Fruit fly (Drosophila melanogaster) whole organism, embryonic: ENCODE data around the gene Cpr11B.
A peak's percentile ranks its signal among the peaks of the same experiment; 100 is the strongest.

Experiments used
- CG10462 ChIP-seq: fragments of 200-800 bp; sonication (Bioruptor generic); optimal IDR thresholded peaks from 2 replicates; lab custom pipeline; 2016; ENCODE audit warnings: missing biosample characterization, missing genetic modification characterization
- CG10959 ChIP-seq: fragments of 200-800 bp; sonication (Bioruptor generic); IDR thresholded peaks from 2 replicates; pipeline ENCODE4 v1.3.6; 2022; ENCODE audit warnings: missing biosample characterization, missing genetic modification characterization
- CG11456 ChIP-seq: fragments of 200-800 bp; sonication (Bioruptor generic); IDR thresholded peaks from 3 replicates; pipeline ENCODE4 v1.3.6; 2022; ENCODE audit warnings: missing biosample characterization, missing genetic modification characterization
- CG11696 ChIP-seq: fragments of 200-800 bp; sonication (Bioruptor generic); IDR thresholded peaks from 2 replicates; pipeline ENCODE4 v1.3.6; 2022; ENCODE audit warnings: missing biosample characterization, missing genetic modification characterization
- CG11723 ChIP-seq: fragments of 200-800 bp; sonication (Bioruptor generic); optimal IDR thresholded peaks from 2 replicates; lab custom pipeline; 2017; ENCODE audit warnings: missing biosample characterization, mild to moderate bottlenecking, missing genetic modification characterization
- CG1233 ChIP-seq: fragments of 200-800 bp; sonication (Bioruptor generic); optimal IDR thresholded peaks from 4 replicates; lab custom pipeline; 2018; ENCODE audit warnings: missing biosample characterization, mild to moderate bottlenecking, missing genetic modification characterization
- CG13123 ChIP-seq: fragments of 200-800 bp; sonication (Bioruptor generic); optimal IDR thresholded peaks from 2 replicates; lab custom pipeline; 2016; ENCODE audit warnings: missing biosample characterization, missing genetic modification characterization
- CG13894 ChIP-seq: fragments of 200-800 bp; sonication (Bioruptor generic); optimal IDR thresholded peaks from 3 replicates; lab custom pipeline; 2018; ENCODE audit warnings: missing biosample characterization, mild to moderate bottlenecking, missing genetic modification characterization, moderate library complexity
- CG14014 ChIP-seq: fragments of 200-800 bp; sonication (Bioruptor generic); IDR thresholded peaks from 2 replicates; pipeline ENCODE4 v1.3.6; 2022; ENCODE audit warnings: missing biosample characterization, missing genetic modification characterization
- CG14710 ChIP-seq: fragments of 200-800 bp; sonication (Bioruptor generic); optimal IDR thresholded peaks from 3 replicates; lab custom pipeline; 2019; ENCODE audit warnings: missing biosample characterization, mild to moderate bottlenecking, missing genetic modification characterization, moderate library complexity
- CG15073 ChIP-seq: fragments of 200-800 bp; sonication (Bioruptor generic); optimal IDR thresholded peaks from 2 replicates; lab custom pipeline; 2016; ENCODE audit warnings: missing biosample characterization, missing genetic modification characterization
- CG1529 ChIP-seq: fragments of 200-800 bp; sonication (Bioruptor generic); optimal IDR thresholded peaks from 3 replicates; lab custom pipeline; 2018; ENCODE audit warnings: missing biosample characterization, missing genetic modification characterization
- CG17359 ChIP-seq: fragments of 200-800 bp; sonication (Bioruptor generic); optimal IDR thresholded peaks from 3 replicates; lab custom pipeline; 2018; ENCODE audit warnings: missing biosample characterization, mild to moderate bottlenecking, missing genetic modification characterization, moderate library complexity
- CG17912 ChIP-seq: fragments of 200-800 bp; sonication (Bioruptor generic); optimal IDR thresholded peaks from 2 replicates; lab custom pipeline; 2018; ENCODE audit warnings: missing biosample characterization, mild to moderate bottlenecking, missing genetic modification characterization
- CG2120 ChIP-seq: fragments of 200-800 bp; sonication (Bioruptor generic); optimal IDR thresholded peaks from 3 replicates; lab custom pipeline; 2016; ENCODE audit warnings: missing biosample characterization, missing genetic modification characterization
- CG32532 ChIP-seq: fragments of 200-800 bp; sonication (Bioruptor generic); IDR thresholded peaks from 2 replicates; pipeline ENCODE4 v1.3.6; 2022; ENCODE audit warnings: missing biosample characterization, missing genetic modification characterization
- CG33213 ChIP-seq: fragments of 200-800 bp; sonication (Bioruptor generic); optimal IDR thresholded peaks from 3 replicates; lab custom pipeline; 2016; ENCODE audit warnings: missing biosample characterization, missing genetic modification characterization
- CG34376 ChIP-seq: fragments of 200-800 bp; sonication (Bioruptor generic); optimal IDR thresholded peaks from 2 replicates; lab custom pipeline; 2018; ENCODE audit warnings: missing biosample characterization, mild to moderate bottlenecking, missing genetic modification characterization
- CG42726 ChIP-seq: fragments of 200-800 bp; sonication (Bioruptor generic); IDR thresholded peaks from 2 replicates; pipeline ENCODE4 v1.3.6; 2022; ENCODE audit warnings: missing biosample characterization, missing genetic modification characterization; ENCODE audit not compliant: partially characterized antibody
- CG5245 ChIP-seq: fragments of 200-800 bp; sonication (Bioruptor generic); optimal IDR thresholded peaks from 3 replicates; lab custom pipeline; 2016; ENCODE audit warnings: missing biosample characterization, missing genetic modification characterization
- Dek ChIP-seq: fragments of 200-800 bp; sonication (Bioruptor generic); optimal IDR thresholded peaks from 3 replicates; lab custom pipeline; 2019; ENCODE audit warnings: missing biosample characterization, mild to moderate bottlenecking, missing genetic modification characterization, moderate library complexity
- Dll ChIP-seq: fragments of 200-800 bp; sonication (Bioruptor generic); IDR thresholded peaks from 4 replicates; pipeline ENCODE4 v1.3.6; 2022; ENCODE audit warnings: missing biosample characterization, missing genetic modification characterization; ENCODE audit not compliant: partially characterized antibody
- Doc2 ChIP-seq: fragments of 200-800 bp; sonication (Bioruptor generic); IDR thresholded peaks from 2 replicates; pipeline ENCODE4 v1.3.6; 2022; ENCODE audit warnings: missing biosample characterization, missing genetic modification characterization
- Ets97D ChIP-seq: fragments of 200-800 bp; sonication (Bioruptor generic); optimal IDR thresholded peaks from 3 replicates; lab custom pipeline; 2016; ENCODE audit warnings: missing biosample characterization, missing genetic modification characterization
- Fer2 ChIP-seq: fragments of 200-800 bp; sonication (Bioruptor generic); optimal IDR thresholded peaks from 2 replicates; lab custom pipeline; 2018; ENCODE audit warnings: missing biosample characterization, mild to moderate bottlenecking, missing genetic modification characterization, moderate library complexity
- Hr78 ChIP-seq, 2 experiments: fragments of 200-800 bp in 1 of 2; fragments of >200 bp in 1 of 2; sonication (Bioruptor generic) in 1 of 2; optimal IDR thresholded peaks; 2 replicates each; lab custom pipeline; 2017 to 2019; ENCODE audit warnings: missing biosample characterization in 2 of 2, missing genetic modification characterization in 2 of 2, mild to moderate bottlenecking in 1 of 2, moderate library complexity in 1 of 2
- NC2β ChIP-seq: fragments of 200-800 bp; sonication (Bioruptor generic); optimal IDR thresholded peaks from 2 replicates; lab custom pipeline; 2016; ENCODE audit warnings: missing biosample characterization, missing genetic modification characterization
- Neu2 ChIP-seq: fragments of 200-800 bp; sonication (Bioruptor generic); optimal IDR thresholded peaks from 3 replicates; lab custom pipeline; 2016; ENCODE audit warnings: missing biosample characterization, missing genetic modification characterization, borderline replicate concordance
- Side ChIP-seq: fragments of 200-800 bp; sonication (Bioruptor generic); optimal IDR thresholded peaks from 2 replicates; lab custom pipeline; 2016; ENCODE audit warnings: missing biosample characterization, missing genetic modification characterization
- Tbp ChIP-seq: fragments of >200 bp; optimal IDR thresholded peaks from 2 replicates; lab custom pipeline; 2018; ENCODE audit warnings: missing biosample characterization, missing genetic modification characterization
- Usf ChIP-seq: fragments of 200-800 bp; sonication (Bioruptor generic); optimal IDR thresholded peaks from 2 replicates; lab custom pipeline; 2017; ENCODE audit warnings: missing genotype, missing biosample characterization, missing genetic modification characterization
- ash1 ChIP-seq: fragments of 200-800 bp; sonication (Bioruptor generic); optimal IDR thresholded peaks from 2 replicates; lab custom pipeline; 2018; ENCODE audit warnings: missing biosample characterization, mild to moderate bottlenecking, missing genetic modification characterization
- bbx ChIP-seq: fragments of 200-800 bp; sonication (Bioruptor generic); IDR thresholded peaks from 2 replicates; pipeline ENCODE4 v1.3.6; 2022; ENCODE audit warnings: missing biosample characterization, missing genetic modification characterization; ENCODE audit not compliant: partially characterized antibody
- bsh ChIP-seq, 2 experiments: fragments of 200-800 bp; sonication (Bioruptor generic); optimal IDR thresholded peaks; 2 replicates each; lab custom pipeline; 2017 to 2018; ENCODE audit warnings: mild to moderate bottlenecking in 2 of 2, missing biosample characterization in 2 of 2, missing genetic modification characterization in 2 of 2, moderate library complexity in 1 of 2
- chinmo ChIP-seq: fragments of 200-800 bp; sonication (Bioruptor generic); IDR thresholded peaks from 4 replicates; pipeline ENCODE4 v1.3.6; 2022; ENCODE audit warnings: missing biosample characterization, missing genetic modification characterization; ENCODE audit not compliant: partially characterized antibody
- emc ChIP-seq: fragments of 200-800 bp; sonication (Bioruptor generic); optimal IDR thresholded peaks from 2 replicates; lab custom pipeline; 2016; ENCODE audit warnings: missing biosample characterization, missing genetic modification characterization
- gcm2 ChIP-seq: fragments of 200-800 bp; sonication (Bioruptor generic); optimal IDR thresholded peaks from 2 replicates; lab custom pipeline; 2016; ENCODE audit warnings: missing biosample characterization, missing genetic modification characterization
- h ChIP-seq: fragments of >200 bp; optimal IDR thresholded peaks from 2 replicates; lab custom pipeline; 2017
- kni ChIP-seq: fragments of 200-800 bp; sonication (Bioruptor generic); optimal IDR thresholded peaks from 3 replicates; lab custom pipeline; 2017; ENCODE audit warnings: mild to moderate bottlenecking, missing biosample characterization, missing genetic modification reagents, missing genetic modification characterization
- mirr ChIP-seq: fragments of 200-800 bp; sonication (Bioruptor generic); optimal IDR thresholded peaks from 3 replicates; lab custom pipeline; 2018; ENCODE audit warnings: missing biosample characterization, mild to moderate bottlenecking, missing genetic modification characterization
- nmo ChIP-seq: fragments of 200-800 bp; sonication (Bioruptor generic); optimal IDR thresholded peaks from 2 replicates; lab custom pipeline; 2018; ENCODE audit warnings: missing biosample characterization, mild to moderate bottlenecking, missing genetic modification characterization, moderate library complexity
- org-1 ChIP-seq: fragments of 200-800 bp; sonication (Bioruptor generic); optimal IDR thresholded peaks from 2 replicates; lab custom pipeline; 2017; ENCODE audit warnings: missing biosample characterization, missing genetic modification characterization
- pan ChIP-seq, 4 experiments: fragments of >200 bp in 3 of 4; fragments of 200-800 bp in 1 of 4; sonication (Bioruptor generic) in 1 of 4; optimal IDR thresholded peaks in 3 of 4; IDR thresholded peaks in 1 of 4; 2 replicates each; pipeline versions ENCODE4 v1.3.6 to Lab custom; 2017 to 2022; ENCODE audit warnings: missing biosample characterization in 2 of 4, missing genetic modification characterization in 2 of 4, mixed read lengths in 1 of 4
- pb ChIP-seq: fragments of 200-800 bp; sonication (Bioruptor generic); optimal IDR thresholded peaks from 3 replicates; lab custom pipeline; 2016; ENCODE audit warnings: missing biosample characterization, missing genetic modification characterization
- seq ChIP-seq: fragments of 200-800 bp; sonication (Bioruptor generic); IDR thresholded peaks from 2 replicates; pipeline ENCODE4 v1.3.6; 2022; ENCODE audit warnings: missing biosample characterization, missing genetic modification characterization
- sim ChIP-seq: fragments of 200-800 bp; sonication (Bioruptor generic); IDR thresholded peaks from 2 replicates; pipeline ENCODE4 v1.3.6; 2022; ENCODE audit warnings: missing biosample characterization, missing genetic modification characterization
- sna ChIP-seq: fragments of 200-800 bp; sonication (Bioruptor generic); IDR thresholded peaks from 2 replicates; pipeline ENCODE4 v1.3.6; 2022; ENCODE audit warnings: missing biosample characterization, missing genetic modification characterization; ENCODE audit not compliant: partially characterized antibody
- sqz ChIP-seq: fragments of 200-800 bp; sonication (Bioruptor generic); optimal IDR thresholded peaks from 3 replicates; lab custom pipeline; 2018; ENCODE audit warnings: missing biosample characterization, mild to moderate bottlenecking, missing genetic modification characterization
- tin ChIP-seq: fragments of 200-800 bp; sonication (Bioruptor generic); optimal IDR thresholded peaks from 3 replicates; lab custom pipeline; 2016; ENCODE audit warnings: missing biosample characterization, missing genetic modification characterization
- vfl ChIP-seq: fragments of 200-800 bp; sonication (Bioruptor generic); optimal IDR thresholded peaks from 2 replicates; lab custom pipeline; 2016; ENCODE audit warnings: missing biosample characterization, missing genetic modification characterization
- z ChIP-seq: fragments of 200-800 bp; sonication (Bioruptor generic); IDR thresholded peaks from 3 replicates; pipeline ENCODE4 v1.3.6; 2022; ENCODE audit warnings: missing biosample characterization, missing genetic modification characterization

The Cpr11B gene

DNA sequence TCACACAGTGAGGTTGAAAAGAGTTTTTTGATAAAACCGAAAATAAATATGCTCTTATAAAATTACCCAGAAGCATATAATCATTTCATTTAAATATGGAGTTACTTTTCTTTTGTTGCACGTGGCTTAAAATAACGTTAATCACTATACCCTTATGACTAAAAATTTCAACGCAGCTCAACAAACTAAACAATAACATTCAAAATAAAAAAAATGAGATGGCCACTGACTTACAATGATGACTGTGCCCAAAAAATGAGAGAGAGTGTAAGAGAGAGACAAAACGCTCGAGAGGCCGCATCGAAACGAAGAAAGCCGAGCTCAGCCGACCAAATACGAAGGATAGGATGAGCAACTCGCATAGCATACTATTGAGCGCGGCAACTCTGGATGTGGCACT is 5.3 kb upstream of the Cpr11B start (continued):
- TF ChIP-seq chinmo (GFP tag; lab: Robert Waterston, UW) (no peak), CG1529 (GFP tag; lab: Kevin White, UChicago) (no peak), CG14014 (GFP tag; lab: Robert Waterston, UW) (peak; percentile 26; the same call in 1 of the 2 replicates), CG10462 (no peak), Neu2 (GFP tag; lab: Kevin White, UChicago) (no peak), sim (GFP tag; lab: Robert Waterston, UW) (no peak), emc (GFP tag; lab: Kevin White, UChicago) (no peak), nmo (GFP tag; lab: Kevin White, UChicago) (no peak), CG11723 (GFP tag; lab: Kevin White, UChicago) (no peak), org-1 (GFP tag; lab: Kevin White, UChicago) (no peak), Dll (GFP tag; lab: Robert Waterston, UW) (no peak), seq (GFP tag; lab: Robert Waterston, UW) (no peak), CG17912 (no peak), CG33213 (GFP tag; lab: Kevin White, UChicago) (no peak), CG13123 (GFP tag; lab: Kevin White, UChicago) (no peak), CG32532 (peak; percentile 20; the same call in 1 of the 2 replicates), Ets97D (GFP tag; lab: Kevin White, UChicago) (no peak), NC2β (no peak), h (no peak), CG13894 (tag; lab: Kevin White, UChicago) (no peak), CG42726 (no peak), gcm2 (GFP tag; lab: Kevin White, UChicago) (no peak), Dek (tag; lab: Kevin White, UChicago) (peak; percentile 4), CG1233 (GFP tag; lab: Kevin White, UChicago) (no peak), kni (GFP tag; lab: Kevin White, UChicago) (no peak), CG15073 (GFP tag; lab: Kevin White, UChicago) (no peak), CG34376 (GFP tag; lab: Kevin White, UChicago) (peak; percentile 25), tin (GFP tag; lab: Kevin White, UChicago) (no peak), Tbp (GFP tag; lab: Kevin White, UChicago) (no peak), CG17359 (tag; lab: Kevin White, UChicago) (peak; percentile 46), Usf (GFP tag; lab: Kevin White, UChicago) (no peak), sna (no peak), Side (GFP tag; lab: Kevin White, UChicago) (no peak), Hr78 (GFP tag; optimal IDR thresholded peaks at IDR 0.05; lab: Kevin White, UChicago) (no peak), CG11456 (GFP tag; lab: Robert Waterston, UW) (no peak), mirr (GFP tag; lab: Kevin White, UChicago) (no peak), pb (GFP tag; lab: Kevin White, UChicago) (no peak), CG14710 (tag; lab: Kevin White, UChicago) (no peak), CG11696 (GFP tag; lab: Robert Waterston, UW) (no peak), pan (optimal IDR thresholded peaks at IDR 0.05; lab: Kevin White, UChicago) (no peak), pan (GFP tag; optimal IDR thresholded peaks at IDR 0.05 in 1 of 2, IDR thresholded peaks at IDR 0.05 in 1 of 2) (no peak), bsh (GFP tag; optimal IDR thresholded peaks at IDR 0.05; lab: Kevin White, UChicago) (peak in 1 of 2 experiments; percentile 57), CG5245 (no peak), ash1 (GFP tag; lab: Kevin White, UChicago) (no peak), CG2120 (GFP tag; lab: Kevin White, UChicago) (peak; percentile 49), Fer2 (tag; lab: Kevin White, UChicago) (no peak), z (GFP tag; lab: Robert Waterston, UW) (no peak), vfl (no peak), CG10959 (GFP tag; lab: Robert Waterston, UW) (no peak), Doc2 (GFP tag; lab: Robert Waterston, UW) (no peak), sqz (peak; percentile 15), bbx (GFP tag; lab: Robert Waterston, UW) (no peak)
